Worm (Caenorhabditis elegans): ENCODE measurements around the gene C38C10.3.

DNA sequence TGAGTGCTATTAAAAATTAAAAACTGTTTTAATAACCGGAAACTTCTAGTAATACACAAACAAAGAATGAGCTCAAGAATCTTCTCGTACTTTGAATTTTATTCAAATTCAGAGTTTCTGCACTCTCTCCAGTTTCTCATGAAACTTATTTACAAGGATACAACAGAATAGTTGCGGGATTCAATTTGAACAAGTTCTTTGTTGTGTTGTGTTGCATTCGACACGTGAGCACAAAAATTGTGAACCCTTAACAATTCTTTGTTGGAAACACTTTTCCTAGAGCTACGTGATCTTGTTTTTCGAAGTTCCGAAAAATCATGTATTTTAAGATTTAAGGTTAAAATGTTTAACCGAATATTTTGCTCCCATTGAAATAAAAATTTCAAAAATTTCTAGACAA is 11.7 kb downstream of the C38C10.3 start:
- TF ChIP-seq Y79H2A.3 (GFP tag; conservative IDR thresholded peaks at IDR 0.05) (no peak), tbp1 (GFP tag; optimal IDR thresholded peaks at IDR 0.05) (no peak), hlh-26 (GFP tag; conservative IDR thresholded peaks at IDR 0.05) (no peak), fkh-3 (tag; optimal IDR thresholded peaks at IDR 0.05) (no peak), snpc-4 (GFP tag; optimal IDR thresholded peaks at IDR 0.05) (no peak), snpc-4 (tag; optimal IDR thresholded peaks at IDR 0.05) (no peak), pha-4 (tag; optimal IDR thresholded peaks at IDR 0.05) (no peak), nhr-80 (tag; optimal IDR thresholded peaks at IDR 0.05) (no peak), lag-1 (GFP tag; IDR thresholded peaks at IDR 0.05) (no peak), F33H1.4 (GFP tag; IDR thresholded peaks at IDR 0.05) (no peak), ztf-26 (tag; optimal IDR thresholded peaks at IDR 0.05) (no peak), unc-62 (GFP tag; optimal IDR thresholded peaks at IDR 0.05) (no peak)

All from whole organism, young adult.